Worm (Caenorhabditis elegans) whole organism, L4 larva: Measurements from ENCODE around the gene bli-2.

Experiments used
- fkh-10 ChIP-seq: fragments of 150-350 bp; optimal IDR thresholded peaks from 2 replicates; lab custom pipeline; 2014; ENCODE audit warnings: missing biosample characterization, missing genetic modification reagents, missing genetic modification characterization
- lsy-2 ChIP-seq, 2 experiments: fragments of 150-350 bp in 1 of 2; sonication (generic microtip) in 1 of 2; optimal IDR thresholded peaks; 2 replicates each; lab custom pipeline; 2014 to 2017; ENCODE audit warnings: missing biosample characterization in 2 of 2, missing genetic modification characterization in 2 of 2
- mdt-29 ChIP-seq: fragments of 200-800 bp; sonication (Bioruptor generic); IDR thresholded peaks from 2 replicates; pipeline ENCODE4 v1.3.6; 2022; ENCODE audit warnings: missing genetic modification reagents, missing genetic modification characterization, missing compliant biosample characterization
- mep-1 ChIP-seq: fragments of 150-350 bp; sonication (generic microtip); optimal IDR thresholded peaks from 3 replicates; lab custom pipeline; 2014; ENCODE audit warnings: missing biosample characterization, missing genetic modification characterization
- pha-4 ChIP-seq, 2 experiments: fragments of 150-350 bp in 1 of 2; fragments of 200-800 bp in 1 of 2; sonication (Bioruptor generic) in 1 of 2; IDR thresholded peaks in 1 of 2; optimal IDR thresholded peaks in 1 of 2; 2 replicates each; pipeline versions ENCODE4 v1.3.6 to Lab custom; 2014 to 2022; ENCODE audit warnings: missing genetic modification characterization in 2 of 2, missing genetic modification reagents in 2 of 2, missing biosample characterization in 1 of 2, missing compliant biosample characterization in 1 of 2
- skn-1 ChIP-seq: fragments of 150-350 bp; optimal IDR thresholded peaks from 2 replicates; lab custom pipeline; 2014; ENCODE audit warnings: missing biosample characterization, missing genetic modification characterization

ce11 chrII:5633453-5633852, 18.8 kb downstream of the bli-2 start:
- TF ChIP-seq pha-4 (GFP tag; IDR thresholded peaks at IDR 0.05; lab: Robert Waterston, UW), result no peak
- no peak for TF ChIP-seq pha-4 (tag; optimal IDR thresholded peaks at IDR 0.05; lab: Kevin White, UChicago)
- no peak for TF ChIP-seq lsy-2 (tag; optimal IDR thresholded peaks at IDR 0.05; lab: Kevin White, UChicago)
- TF ChIP-seq skn-1 (tag; lab: Kevin White, UChicago), result no peak
- no peak for TF ChIP-seq mep-1 (tag; lab: Kevin White, UChicago)
- TF ChIP-seq fkh-10, result no peak
- TF ChIP-seq mdt-29, result no peak
